Worm (Caenorhabditis elegans) whole organism, early embryonic: ENCODE results near the gene C48B4.7.

Experiments used
- B0310.2 ChIP-seq: sonication (generic microtip); optimal IDR thresholded peaks from 2 replicates; lab custom pipeline; 2016; ENCODE audit warnings: mild to moderate bottlenecking, missing genetic modification characterization, missing compliant biosample characterization
- F13C5.2 ChIP-seq: sonication (generic microtip); optimal IDR thresholded peaks from 2 replicates; lab custom pipeline; 2017; ENCODE audit warnings: mild to moderate bottlenecking, missing genetic modification characterization, inconsistent platforms, missing compliant biosample characterization
- aly-1 ChIP-seq: sonication (generic microtip); optimal IDR thresholded peaks from 2 replicates; lab custom pipeline; 2016; ENCODE audit warnings: missing genetic modification characterization, missing compliant biosample characterization
- ama-1 ChIP-seq: fragments of 150-350 bp; optimal IDR thresholded peaks from 2 replicates; lab custom pipeline; 2014
- ceh-13 ChIP-seq: fragments of 200-800 bp; sonication (Bioruptor generic); optimal IDR thresholded peaks from 2 replicates; lab custom pipeline; 2018; ENCODE audit warnings: mild to moderate bottlenecking, missing genetic modification characterization, missing compliant biosample characterization
- ceh-36 ChIP-seq: sonication (generic microtip); optimal IDR thresholded peaks from 2 replicates; lab custom pipeline; 2016; ENCODE audit warnings: missing genetic modification characterization, inconsistent platforms, missing compliant biosample characterization
- ets-7 ChIP-seq: sonication (generic microtip); optimal IDR thresholded peaks from 2 replicates; lab custom pipeline; 2016; ENCODE audit warnings: missing genotype, missing genetic modification characterization, missing compliant biosample characterization
- flt-1 ChIP-seq: fragments of 200-800 bp; sonication (Bioruptor generic); IDR thresholded peaks from 2 replicates; pipeline ENCODE4 v1.3.6; 2022; ENCODE audit warnings: missing genetic modification characterization, missing compliant biosample characterization
- hmbx-1 ChIP-seq: sonication (generic microtip); optimal IDR thresholded peaks from 2 replicates; lab custom pipeline; 2016; ENCODE audit warnings: mild to moderate bottlenecking, missing genetic modification characterization, missing compliant biosample characterization
- hmg-4 ChIP-seq: fragments of 200-800 bp; sonication (Bioruptor generic); optimal IDR thresholded peaks from 2 replicates; lab custom pipeline; 2018; ENCODE audit warnings: mild to moderate bottlenecking, missing genetic modification characterization, missing compliant biosample characterization
- hnd-1 ChIP-seq: sonication (generic microtip); optimal IDR thresholded peaks from 2 replicates; lab custom pipeline; 2016; ENCODE audit warnings: missing genetic modification characterization, missing compliant biosample characterization
- pes-1 ChIP-seq: fragments of 200-800 bp; sonication (Bioruptor generic); IDR thresholded peaks from 2 replicates; pipeline ENCODE4 v1.3.6; 2022; ENCODE audit warnings: missing genetic modification reagents, missing genetic modification characterization, missing compliant biosample characterization
- scrt-1 ChIP-seq: fragments of 200-800 bp; sonication (Bioruptor generic); IDR thresholded peaks from 2 replicates; pipeline ENCODE4 v1.3.6; 2022; ENCODE audit warnings: missing genetic modification characterization, missing compliant biosample characterization
- sea-1 ChIP-seq: fragments of 200-800 bp; sonication (Bioruptor generic); conservative IDR thresholded peaks from 2 replicates; pipeline ENCODE4 v1.3.6; 2022; ENCODE audit warnings: missing genetic modification characterization, missing compliant biosample characterization
- tbx-11 ChIP-seq: fragments of 200-800 bp; sonication (Bioruptor generic); IDR thresholded peaks from 2 replicates; pipeline ENCODE4 v1.3.6; 2022; ENCODE audit warnings: missing genetic modification characterization, missing compliant biosample characterization
- tbx-37 ChIP-seq: fragments of 200-800 bp; sonication (Bioruptor generic); conservative IDR thresholded peaks from 2 replicates; pipeline ENCODE4 v1.3.6; 2022; ENCODE audit warnings: missing genetic modification reagents, missing genetic modification characterization, missing compliant biosample characterization
- tra-4 ChIP-seq: sonication (generic microtip); optimal IDR thresholded peaks from 2 replicates; lab custom pipeline; 2017; ENCODE audit warnings: missing genetic modification characterization, missing compliant biosample characterization

Gene C48B4.7

DNA sequence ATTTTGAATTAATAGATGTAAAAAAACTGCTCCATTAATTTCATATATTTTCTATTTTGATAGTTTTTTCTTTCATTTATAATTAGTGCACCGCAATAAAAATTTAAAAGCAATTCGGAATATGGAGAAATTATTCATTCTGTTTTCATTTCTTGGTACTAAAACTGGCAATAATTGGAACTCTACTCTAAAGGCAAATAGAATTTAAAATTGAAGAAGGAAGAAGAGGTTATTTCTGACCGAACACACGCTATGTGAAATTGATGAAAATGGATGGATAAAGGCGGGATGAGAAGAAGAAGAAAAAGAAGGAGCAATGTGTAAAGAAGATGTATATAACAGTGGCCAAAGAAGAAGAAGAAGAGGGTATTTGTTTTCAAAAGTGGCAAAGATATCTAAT, 24.0 kb upstream of the C48B4.7 start:
- TF ChIP-seq tra-4 (no peak), sea-1 (no peak), ets-7 (tag; lab: Kevin White, UChicago) (no peak), hmbx-1 (no peak), tbx-11 (no peak), ama-1 (lab: Kevin White, UChicago) (no peak), flt-1 (no peak), tbx-37 (GFP tag; lab: Robert Waterston, UW) (no peak), B0310.2 (tag; lab: Kevin White, UChicago) (no peak), F13C5.2 (tag; lab: Kevin White, UChicago) (no peak), ceh-13 (no peak), hmg-4 (GFP tag; lab: Kevin White, UChicago) (no peak), ceh-36 (no peak), scrt-1 (GFP tag; lab: Robert Waterston, UW) (no peak), aly-1 (tag; lab: Kevin White, UChicago) (no peak), hnd-1 (tag; lab: Kevin White, UChicago) (no peak), pes-1 (GFP tag; lab: Robert Waterston, UW) (no peak)

DNA sequence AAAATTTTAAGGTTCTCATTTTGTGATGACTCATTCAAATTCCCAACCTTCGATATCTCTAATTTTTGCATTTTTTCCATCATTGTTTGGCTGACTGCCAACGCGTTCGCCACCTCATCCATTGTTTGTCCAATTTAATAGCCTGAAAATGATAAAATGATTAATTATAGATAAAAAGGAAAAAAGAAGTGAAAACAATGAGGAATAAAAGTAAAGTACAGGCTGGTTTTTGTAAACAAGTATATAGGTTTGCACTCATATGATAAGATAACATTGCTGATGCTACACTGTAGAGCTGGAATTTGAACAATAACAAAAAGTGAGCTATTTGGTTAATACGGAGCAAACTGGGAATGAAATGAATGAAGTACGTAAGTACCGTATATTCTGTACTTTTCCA, 23.0 kb upstream of the C48B4.7 start, which contains the start of gene C48B4.3:
C48B4.3 (minus strand) TSS at position 149 of the 400 bp plus-strand sequence.
- TF ChIP-seq scrt-1 (GFP tag; lab: Robert Waterston, UW) (no peak), tra-4 (no peak), B0310.2 (tag; lab: Kevin White, UChicago) (no peak), pes-1 (GFP tag; lab: Robert Waterston, UW) (no peak), hmg-4 (GFP tag; lab: Kevin White, UChicago) (no peak), F13C5.2 (tag; lab: Kevin White, UChicago) (no peak)

DNA sequence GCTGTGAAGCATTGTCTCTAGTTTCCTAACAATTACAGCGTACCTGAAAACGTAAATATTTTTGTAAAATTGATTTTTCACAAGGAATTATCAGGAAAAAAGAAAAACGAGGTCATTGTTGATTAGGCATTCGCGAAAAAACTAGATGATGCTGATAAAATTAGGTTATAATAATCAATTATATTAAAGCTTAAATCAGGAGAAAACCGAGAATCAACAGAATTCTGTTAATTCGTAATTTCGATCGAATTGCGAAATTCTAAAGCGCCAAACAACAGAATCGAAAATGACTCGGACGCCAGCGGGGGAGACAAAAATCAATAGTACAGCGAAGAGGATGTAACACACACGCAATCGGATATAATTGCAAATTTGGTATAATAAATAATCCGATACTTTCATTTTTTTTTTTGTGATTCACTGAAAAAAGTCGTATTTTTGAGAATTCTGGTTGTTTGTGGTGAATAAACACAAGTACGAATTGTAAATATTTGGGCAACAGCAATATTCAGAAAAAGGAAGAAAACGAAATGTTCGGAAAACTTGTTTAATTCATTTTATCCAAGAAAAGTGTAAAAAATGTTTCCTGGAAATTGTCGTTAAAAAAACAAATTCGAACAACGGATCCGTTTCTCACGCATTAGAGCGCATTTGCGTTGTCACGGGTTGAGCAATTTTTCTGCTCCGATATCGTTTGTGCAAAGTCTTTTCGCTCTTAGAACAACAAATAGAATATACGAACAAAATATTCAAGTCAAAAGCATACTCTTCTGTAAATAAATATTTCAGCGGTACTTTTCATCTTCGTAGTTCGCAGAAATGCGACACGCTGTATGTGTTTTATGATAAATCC, 21.0 kb upstream of the C48B4.7 start, which contains the start of gene ced-7:
ced-7 (minus strand) TSS at position 51 of the 853 bp plus-strand sequence.
- no peak for TF ChIP-seq hnd-1 (tag; lab: Kevin White, UChicago)
- TF ChIP-seq pes-1 (GFP tag; lab: Robert Waterston, UW): no peak
- TF ChIP-seq B0310.2 (tag; lab: Kevin White, UChicago): no peak
- TF ChIP-seq F13C5.2 (tag; lab: Kevin White, UChicago): no peak

ce11 chrIII:9570869-9571268, 11.6 kb upstream of the C48B4.7 start:
- TF ChIP-seq ceh-36: no peak
- no peak for TF ChIP-seq ets-7 (tag; lab: Kevin White, UChicago)
- TF ChIP-seq sea-1: no peak
- TF ChIP-seq F13C5.2 (tag; lab: Kevin White, UChicago): no peak
- no peak for TF ChIP-seq tbx-37 (GFP tag; lab: Robert Waterston, UW)
- no peak for TF ChIP-seq ceh-13
- TF ChIP-seq hmbx-1: no peak
- no peak for TF ChIP-seq tbx-11
- no peak for TF ChIP-seq B0310.2 (tag; lab: Kevin White, UChicago)
- no peak for TF ChIP-seq tra-4
- no peak for TF ChIP-seq pes-1 (GFP tag; lab: Robert Waterston, UW)

ce11 chrIII:9568451-9568850, 9.2 kb upstream of the C48B4.7 start, which contains the start of gene C48B4.13:
Gene C48B4.13, plus strand, starts transcription at chrIII:9568751.
- TF ChIP-seq F13C5.2 (tag; lab: Kevin White, UChicago) (no peak), ets-7 (tag; lab: Kevin White, UChicago) (no peak)

ce11 chrIII:9565973-9566372, 6.7 kb upstream of the C48B4.7 start, which contains the start of gene C48B4.11:
Gene C48B4.11, minus strand, starts transcription at chrIII:9566115.
- TF ChIP-seq B0310.2 (tag; lab: Kevin White, UChicago) (no peak), tra-4 (no peak), hmg-4 (GFP tag; lab: Kevin White, UChicago) (no peak), ama-1 (lab: Kevin White, UChicago) (no peak), sea-1 (no peak), hnd-1 (tag; lab: Kevin White, UChicago) (no peak), F13C5.2 (tag; lab: Kevin White, UChicago) (no peak), scrt-1 (GFP tag; lab: Robert Waterston, UW) (no peak), aly-1 (tag; lab: Kevin White, UChicago) (no peak), ets-7 (tag; lab: Kevin White, UChicago) (no peak), tbx-37 (GFP tag; lab: Robert Waterston, UW) (no peak), hmbx-1 (no peak), tbx-11 (no peak)

ce11 chrIII:9564410-9564809, 5.2 kb upstream of the C48B4.7 start, which contains the start of gene C48B4.10:
Gene C48B4.10, minus strand, starts transcription at chrIII:9564510.
- no peak for TF ChIP-seq ama-1 (lab: Kevin White, UChicago)
- TF ChIP-seq F13C5.2 (tag; lab: Kevin White, UChicago): no peak
- no peak for TF ChIP-seq hmbx-1

DNA sequence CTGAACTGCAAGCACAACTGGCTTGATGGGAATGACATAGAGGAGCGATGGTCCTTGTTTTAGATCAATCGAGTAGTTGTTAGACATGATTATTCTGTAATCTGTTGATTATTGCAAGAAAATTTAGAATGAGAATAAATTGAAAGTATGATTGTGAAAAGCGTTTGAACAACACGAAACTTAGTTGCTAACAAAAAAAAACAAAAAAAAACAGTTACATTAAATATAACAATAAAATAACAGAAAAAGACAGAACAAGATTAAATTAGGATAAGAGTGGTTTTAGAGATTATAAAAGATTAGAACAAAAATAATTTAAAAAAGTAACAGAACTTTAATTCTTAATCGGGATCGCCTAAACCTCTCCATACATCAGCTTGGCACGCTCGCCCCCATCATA, 4.0 kb upstream of the C48B4.7 start, which contains the start of gene C48B4.9:
C48B4.9 (minus strand) TSS at position 101 of the 400 bp plus-strand sequence.
- TF ChIP-seq tra-4: no peak
- no peak for TF ChIP-seq hmg-4 (GFP tag; lab: Kevin White, UChicago)
- TF ChIP-seq tbx-37 (GFP tag; lab: Robert Waterston, UW): no peak
- TF ChIP-seq flt-1: no peak
- TF ChIP-seq F13C5.2 (tag; lab: Kevin White, UChicago): no peak
- TF ChIP-seq aly-1 (tag; lab: Kevin White, UChicago): no peak
- no peak for TF ChIP-seq sea-1
